Worm (Caenorhabditis elegans) whole organism, L4 larva: ENCODE results near the gene nsph-1.1.
A peak's percentile ranks its signal among the peaks of the same experiment; 100 is the strongest.

Experiments
- D1046.2 ChIP-seq: fragments of 200-800 bp; sonication (Bioruptor generic); IDR thresholded peaks from 2 replicates; pipeline ENCODE4 v1.3.6; 2022; ENCODE audit warnings: missing genetic modification characterization, missing compliant biosample characterization
- T20F7.1 ChIP-seq: fragments of 200-800 bp; sonication (Bioruptor generic); optimal IDR thresholded peaks from 2 replicates; lab custom pipeline; 2018; ENCODE audit warnings: mild to moderate bottlenecking, missing genetic modification characterization, missing compliant biosample characterization
- T26A8.4 ChIP-seq: fragments of 200-800 bp; sonication (Bioruptor generic); IDR thresholded peaks from 2 replicates; pipeline ENCODE4 v1.3.6; 2022; ENCODE audit warnings: missing genetic modification characterization, missing compliant biosample characterization
- Y105C5A.15 ChIP-seq: fragments of 200-800 bp; sonication (Bioruptor generic); IDR thresholded peaks from 2 replicates; pipeline ENCODE4 v1.3.6; 2022; ENCODE audit warnings: missing genetic modification characterization, missing compliant biosample characterization
- ZK337.2 ChIP-seq: fragments of 200-800 bp; sonication (Bioruptor generic); IDR thresholded peaks from 2 replicates; pipeline ENCODE4 v1.3.6; 2022; ENCODE audit warnings: missing genetic modification reagents, missing genetic modification characterization, missing compliant biosample characterization
- ZK546.5 ChIP-seq, 2 experiments: sonication (generic microtip); optimal IDR thresholded peaks; 2 replicates each; lab custom pipeline; 2017; ENCODE audit warnings: missing biosample characterization in 2 of 2, missing genetic modification characterization in 2 of 2
- arid-1 ChIP-seq: fragments of 200-800 bp; sonication (Bioruptor generic); conservative IDR thresholded peaks from 2 replicates; pipeline ENCODE4 v1.3.6; 2022; ENCODE audit warnings: missing genetic modification reagents, missing genetic modification characterization, missing compliant biosample characterization
- attf-4 ChIP-seq: sonication (generic microtip); optimal IDR thresholded peaks from 3 replicates; lab custom pipeline; 2017; ENCODE audit warnings: missing biosample characterization, missing genetic modification characterization
- ceh-20 ChIP-seq: fragments of 200-800 bp; sonication (Bioruptor generic); IDR thresholded peaks from 2 replicates; pipeline ENCODE4 v1.3.6; 2022; ENCODE audit warnings: missing genetic modification reagents, missing genetic modification characterization, missing compliant biosample characterization
- ceh-32 ChIP-seq: sonication (generic microtip); optimal IDR thresholded peaks from 2 replicates; lab custom pipeline; 2016; ENCODE audit warnings: mild to moderate bottlenecking, missing genetic modification characterization, missing compliant biosample characterization; ENCODE audit not compliant: poor library complexity
- ceh-62 ChIP-seq: sonication (generic microtip); optimal IDR thresholded peaks from 2 replicates; lab custom pipeline; 2017; ENCODE audit warnings: missing biosample characterization, missing genetic modification characterization
- ceh-82 ChIP-seq: sonication (generic microtip); optimal IDR thresholded peaks from 2 replicates; lab custom pipeline; 2017; ENCODE audit warnings: missing biosample characterization, missing genetic modification characterization
- ces-1 ChIP-seq: fragments of 150-350 bp; sonication (generic microtip); optimal IDR thresholded peaks from 4 replicates; lab custom pipeline; 2014; ENCODE audit warnings: missing biosample characterization, missing genetic modification reagents, missing genetic modification characterization
- cey-2 ChIP-seq: sonication (generic microtip); optimal IDR thresholded peaks from 3 replicates; lab custom pipeline; 2017; ENCODE audit warnings: missing genetic modification characterization, mild to moderate bottlenecking, missing compliant biosample characterization, antibody characterized with exemption, borderline replicate concordance; ENCODE audit not compliant: insufficient read depth
- daf-12 ChIP-seq: fragments of 150-350 bp; optimal IDR thresholded peaks from 2 replicates; lab custom pipeline; 2014; ENCODE audit warnings: missing biosample characterization, missing genetic modification reagents, missing genetic modification characterization
- daf-8 ChIP-seq: fragments of 200-800 bp; sonication (Bioruptor generic); IDR thresholded peaks from 2 replicates; pipeline ENCODE4 v1.3.6; 2022; ENCODE audit warnings: missing genetic modification characterization, missing compliant biosample characterization
- dmd-8 ChIP-seq: fragments of 200-800 bp; sonication (Bioruptor generic); IDR thresholded peaks from 2 replicates; pipeline ENCODE4 v1.3.6; 2022; ENCODE audit warnings: missing genetic modification characterization, missing compliant biosample characterization
- dmd-9 ChIP-seq: fragments of 200-800 bp; sonication (Bioruptor generic); IDR thresholded peaks from 2 replicates; pipeline ENCODE4 v1.3.6; 2022; ENCODE audit warnings: missing genetic modification reagents, missing genetic modification characterization, missing compliant biosample characterization
- dpl-1 ChIP-seq: fragments of 150-350 bp; optimal IDR thresholded peaks from 2 replicates; lab custom pipeline; 2014; ENCODE audit warnings: missing biosample characterization, missing genetic modification reagents, missing genetic modification characterization
- duxl-1 ChIP-seq: sonication (generic microtip); optimal IDR thresholded peaks from 2 replicates; lab custom pipeline; 2016; ENCODE audit warnings: mild to moderate bottlenecking, missing genetic modification characterization, moderate library complexity, missing compliant biosample characterization; ENCODE audit not compliant: poor library complexity
- fkh-10 ChIP-seq: fragments of 150-350 bp; optimal IDR thresholded peaks from 2 replicates; lab custom pipeline; 2014; ENCODE audit warnings: missing biosample characterization, missing genetic modification reagents, missing genetic modification characterization
- gei-8 ChIP-seq: fragments of 200-800 bp; sonication (Bioruptor generic); optimal IDR thresholded peaks from 2 replicates; lab custom pipeline; 2018; ENCODE audit warnings: mild to moderate bottlenecking, missing genetic modification characterization, missing compliant biosample characterization
- hlh-11 ChIP-seq: fragments of 200-800 bp; sonication (Bioruptor generic); optimal IDR thresholded peaks from 2 replicates; lab custom pipeline; 2018; ENCODE audit warnings: mild to moderate bottlenecking, missing genetic modification characterization, missing compliant biosample characterization
- lim-7 ChIP-seq: fragments of 200-800 bp; sonication (Bioruptor generic); IDR thresholded peaks from 2 replicates; pipeline ENCODE4 v1.3.6; 2022; ENCODE audit warnings: missing genetic modification characterization, missing compliant biosample characterization
- lin-1 ChIP-seq: fragments of 200-800 bp; sonication (Bioruptor generic); IDR thresholded peaks from 2 replicates; pipeline ENCODE4 v1.3.6; 2022; ENCODE audit warnings: missing genetic modification reagents, missing genetic modification characterization, missing compliant biosample characterization
- lin-39 ChIP-seq: fragments of 150-350 bp; optimal IDR thresholded peaks from 2 replicates; lab custom pipeline; 2014; ENCODE audit warnings: missing biosample characterization, missing genetic modification reagents, missing genetic modification characterization
- lir-3 ChIP-seq: sonication (generic microtip); optimal IDR thresholded peaks from 2 replicates; lab custom pipeline; 2016; ENCODE audit warnings: mild to moderate bottlenecking, missing genetic modification characterization, missing compliant biosample characterization
- lsy-2 ChIP-seq, 2 experiments: fragments of 150-350 bp in 1 of 2; sonication (generic microtip) in 1 of 2; optimal IDR thresholded peaks; 2 replicates each; lab custom pipeline; 2014 to 2017; ENCODE audit warnings: missing biosample characterization in 2 of 2, missing genetic modification characterization in 2 of 2
- madf-5 ChIP-seq, 2 experiments: fragments of 200-800 bp; sonication (Bioruptor generic); IDR thresholded peaks; 2 replicates each; pipeline ENCODE4 v1.3.6; 2022; ENCODE audit warnings: missing compliant biosample characterization in 2 of 2, missing genetic modification characterization in 2 of 2
- madf-9 ChIP-seq: fragments of 200-800 bp; sonication (Bioruptor generic); conservative IDR thresholded peaks from 2 replicates; pipeline ENCODE4 v1.3.6; 2022; ENCODE audit warnings: missing genetic modification reagents, missing genetic modification characterization, missing compliant biosample characterization
- mes-2 ChIP-seq: sonication (generic microtip); optimal IDR thresholded peaks from 2 replicates; lab custom pipeline; 2016; ENCODE audit warnings: missing genotype, mild to moderate bottlenecking, missing genetic modification characterization, missing compliant biosample characterization; ENCODE audit not compliant: poor library complexity, severe bottlenecking
- mxl-2 ChIP-seq: fragments of 200-800 bp; sonication (Bioruptor generic); conservative IDR thresholded peaks from 2 replicates; pipeline ENCODE4 v1.3.6; 2022; ENCODE audit warnings: missing genetic modification reagents, missing genetic modification characterization, missing compliant biosample characterization
- nhr-10 ChIP-seq: fragments of 150-350 bp; optimal IDR thresholded peaks from 2 replicates; lab custom pipeline; 2014; ENCODE audit warnings: missing biosample characterization, missing genetic modification characterization
- nhr-102 ChIP-seq: sonication (generic microtip); optimal IDR thresholded peaks from 2 replicates; lab custom pipeline; 2016; ENCODE audit warnings: mild to moderate bottlenecking, missing genetic modification characterization, moderate library complexity, missing compliant biosample characterization
- nhr-41 ChIP-seq: fragments of 200-800 bp; sonication (Bioruptor generic); IDR thresholded peaks from 2 replicates; pipeline ENCODE4 v1.3.6; 2022; ENCODE audit warnings: missing genetic modification reagents, missing genetic modification characterization, missing compliant biosample characterization
- nhr-42 ChIP-seq: fragments of 200-800 bp; sonication (Bioruptor generic); IDR thresholded peaks from 2 replicates; pipeline ENCODE4 v1.3.6; 2022; ENCODE audit warnings: missing genetic modification characterization, missing compliant biosample characterization
- nhr-48 ChIP-seq: sonication (generic microtip); optimal IDR thresholded peaks from 2 replicates; lab custom pipeline; 2016; ENCODE audit warnings: mild to moderate bottlenecking, missing genetic modification characterization, missing compliant biosample characterization
- nhr-6 ChIP-seq: fragments of 150-350 bp; optimal IDR thresholded peaks from 2 replicates; lab custom pipeline; 2014; ENCODE audit warnings: missing biosample characterization, missing genetic modification characterization
- pha-4 ChIP-seq, 2 experiments: fragments of 150-350 bp in 1 of 2; fragments of 200-800 bp in 1 of 2; sonication (Bioruptor generic) in 1 of 2; IDR thresholded peaks in 1 of 2; optimal IDR thresholded peaks in 1 of 2; 2 replicates each; pipeline versions ENCODE4 v1.3.6 to Lab custom; 2014 to 2022; ENCODE audit warnings: missing genetic modification characterization in 2 of 2, missing genetic modification reagents in 2 of 2, missing biosample characterization in 1 of 2, missing compliant biosample characterization in 1 of 2
- pqm-1 ChIP-seq: sonication (generic microtip); optimal IDR thresholded peaks from 2 replicates; lab custom pipeline; 2017; ENCODE audit warnings: missing biosample characterization, missing genetic modification characterization
- saeg-2 ChIP-seq: fragments of 200-800 bp; sonication (Bioruptor generic); IDR thresholded peaks from 2 replicates; pipeline ENCODE4 v1.3.6; 2022; ENCODE audit warnings: missing genetic modification reagents, missing genetic modification characterization, missing compliant biosample characterization
- sdz-12 ChIP-seq: fragments of 200-800 bp; sonication (Bioruptor generic); optimal IDR thresholded peaks from 2 replicates; lab custom pipeline; 2018; ENCODE audit warnings: mild to moderate bottlenecking, missing genetic modification characterization, missing compliant biosample characterization
- set-16 ChIP-seq: fragments of 200-800 bp; sonication (Bioruptor generic); IDR thresholded peaks from 2 replicates; pipeline ENCODE4 v1.3.6; 2022; ENCODE audit warnings: missing genetic modification reagents, missing genetic modification characterization, missing compliant biosample characterization
- skn-1 ChIP-seq: fragments of 150-350 bp; optimal IDR thresholded peaks from 2 replicates; lab custom pipeline; 2014; ENCODE audit warnings: missing biosample characterization, missing genetic modification characterization
- snpc-4 ChIP-seq: fragments of 150-350 bp; optimal IDR thresholded peaks from 2 replicates; lab custom pipeline; 2014; ENCODE audit warnings: missing biosample characterization, missing genetic modification characterization
- spr-3 ChIP-seq: fragments of 200-800 bp; sonication (Bioruptor generic); optimal IDR thresholded peaks from 2 replicates; lab custom pipeline; 2018; ENCODE audit warnings: mild to moderate bottlenecking, missing genetic modification characterization, missing compliant biosample characterization
- unc-130 ChIP-seq: sonication (generic microtip); optimal IDR thresholded peaks from 2 replicates; lab custom pipeline; 2016; ENCODE audit warnings: missing genetic modification reagents, missing genetic modification characterization, missing compliant biosample characterization
- unc-39 ChIP-seq: sonication (generic microtip); optimal IDR thresholded peaks from 2 replicates; lab custom pipeline; 2017; ENCODE audit warnings: missing biosample characterization, missing genetic modification characterization
- zag-1 ChIP-seq: fragments of 150-350 bp; optimal IDR thresholded peaks from 2 replicates; lab custom pipeline; 2014; ENCODE audit warnings: missing biosample characterization, missing genetic modification characterization
- zfp-2 ChIP-seq: sonication (generic microtip); optimal IDR thresholded peaks from 2 replicates; lab custom pipeline; 2016; ENCODE audit warnings: mild to moderate bottlenecking, missing genetic modification characterization, missing compliant biosample characterization

Gene nsph-1.1

ce11 chrII:8784235-8784928, 17.8 kb downstream of the nsph-1.1 start (continued):
- TF ChIP-seq dmd-9 (GFP tag; lab: Robert Waterston, UW) (no peak), zfp-2 (tag; lab: Kevin White, UChicago) (no peak), Y105C5A.15 (GFP tag; lab: Robert Waterston, UW) (no peak), fkh-10 (no peak), gei-8 (GFP tag; lab: Kevin White, UChicago) (no peak), snpc-4 (no peak), cey-2 (tag; lab: Kevin White, UChicago) (no peak), nhr-42 (GFP tag; lab: Robert Waterston, UW) (no peak), nhr-48 (tag; lab: Kevin White, UChicago) (no peak), lin-1 (no peak), ceh-20 (GFP tag; lab: Robert Waterston, UW) (no peak), daf-12 (no peak), arid-1 (GFP tag; lab: Robert Waterston, UW) (no peak), ceh-32 (tag; lab: Kevin White, UChicago) (no peak), sdz-12 (GFP tag; lab: Kevin White, UChicago) (no peak), hlh-11 (peak; percentile 9), nhr-10 (tag; lab: Kevin White, UChicago) (no peak), set-16 (GFP tag; lab: Robert Waterston, UW) (peak; percentile 61), attf-4 (tag; lab: Kevin White, UChicago) (no peak), lin-39 (no peak), zag-1 (tag; lab: Kevin White, UChicago) (no peak), lim-7 (GFP tag; lab: Robert Waterston, UW) (no peak), ceh-82 (tag; lab: Kevin White, UChicago) (no peak), pha-4 (GFP tag; IDR thresholded peaks at IDR 0.05; lab: Robert Waterston, UW) (no peak), pha-4 (tag; optimal IDR thresholded peaks at IDR 0.05; lab: Kevin White, UChicago) (no peak), ZK337.2 (GFP tag; lab: Robert Waterston, UW) (no peak), dpl-1 (GFP tag; lab: Kevin White, UChicago) (no peak), mxl-2 (GFP tag; lab: Robert Waterston, UW) (no peak), skn-1 (tag; lab: Kevin White, UChicago) (no peak), D1046.2 (GFP tag; lab: Robert Waterston, UW) (no peak), madf-9 (GFP tag; lab: Robert Waterston, UW) (no peak), nhr-6 (tag; lab: Kevin White, UChicago) (no peak), ceh-62 (tag; lab: Kevin White, UChicago) (no peak), unc-130 (GFP tag; lab: Kevin White, UChicago) (no peak), saeg-2 (GFP tag; lab: Robert Waterston, UW) (no peak), T20F7.1 (GFP tag; lab: Kevin White, UChicago) (no peak), lsy-2 (tag; optimal IDR thresholded peaks at IDR 0.05; lab: Kevin White, UChicago) (peak in 1 of 2 experiments; percentile 41), spr-3 (GFP tag; lab: Kevin White, UChicago) (no peak), T26A8.4 (GFP tag; lab: Robert Waterston, UW) (no peak), nhr-102 (tag; lab: Kevin White, UChicago) (no peak), pqm-1 (tag; lab: Kevin White, UChicago) (no peak), unc-39 (no peak), daf-8 (GFP tag; lab: Robert Waterston, UW) (no peak), lir-3 (tag; lab: Kevin White, UChicago) (no peak), ZK546.5 (tag; optimal IDR thresholded peaks at IDR 0.05; lab: Kevin White, UChicago) (no peak), nhr-41 (GFP tag; lab: Robert Waterston, UW) (no peak), madf-5 (GFP tag; IDR thresholded peaks at IDR 0.05; lab: Robert Waterston, UW) (no peak), ces-1 (GFP tag; lab: Kevin White, UChicago) (no peak), dmd-8 (GFP tag; lab: Robert Waterston, UW) (no peak), duxl-1 (tag; lab: Kevin White, UChicago) (no peak), mes-2 (tag; lab: Kevin White, UChicago) (peak; percentile 26)
